Worm (Caenorhabditis elegans) whole organism, L1 larva: Measurements from ENCODE around the gene C03E10.1.

Experiments used
- elt-3 ChIP-seq, 6 experiments: fragments of 150-350 bp in 1 of 6; sonication (generic microtip); optimal IDR thresholded peaks; 2 replicates each; lab custom pipeline; 2017 to 2018; ENCODE audit warnings: missing biosample characterization in 6 of 6, missing genetic modification characterization in 6 of 6, inconsistent platforms in 1 of 6
- lin-13 ChIP-seq: fragments of 150-350 bp; optimal IDR thresholded peaks from 2 replicates; lab custom pipeline; 2014; ENCODE audit warnings: missing biosample characterization, missing genetic modification reagents, missing genetic modification characterization
- mep-1 ChIP-seq: fragments of 150-350 bp; optimal IDR thresholded peaks from 2 replicates; lab custom pipeline; 2014; ENCODE audit warnings: missing biosample characterization, missing genetic modification characterization
- nhr-20 ChIP-seq: sonication (generic microtip); optimal IDR thresholded peaks from 2 replicates; lab custom pipeline; 2016; ENCODE audit warnings: mild to moderate bottlenecking, missing genetic modification characterization, missing compliant biosample characterization
- nhr-47 ChIP-seq: sonication (generic microtip); optimal IDR thresholded peaks from 2 replicates; lab custom pipeline; 2016; ENCODE audit warnings: mild to moderate bottlenecking, missing genetic modification characterization, moderate library complexity, missing compliant biosample characterization
- nhr-77 ChIP-seq: fragments of 150-350 bp; optimal IDR thresholded peaks from 2 replicates; lab custom pipeline; 2014; ENCODE audit warnings: missing biosample characterization, missing genetic modification characterization
- zag-1 ChIP-seq: fragments of 150-350 bp; optimal IDR thresholded peaks from 2 replicates; lab custom pipeline; 2014; ENCODE audit warnings: missing biosample characterization, missing genetic modification characterization

DNA sequence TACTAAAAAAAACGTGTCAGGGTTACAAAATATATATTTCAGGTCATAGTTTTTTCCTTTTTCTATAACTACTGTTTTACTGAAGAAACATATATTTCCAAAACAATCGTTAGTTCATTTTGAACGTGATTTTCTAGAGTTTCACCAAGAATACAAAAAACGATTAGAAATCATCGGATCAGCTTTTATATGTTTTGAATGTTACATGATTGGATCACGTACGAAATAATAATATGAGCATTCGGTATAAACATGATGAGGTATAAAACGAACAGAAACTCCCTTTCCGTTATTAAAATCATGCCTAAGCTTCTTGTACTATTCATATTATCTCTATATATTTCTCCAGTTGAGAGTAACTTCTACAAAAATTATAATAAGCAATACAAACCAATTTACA lies 18.1 kb upstream of the C03E10.1 start, which contains the start of gene clec-223:
- TF ChIP-seq nhr-77 (tag; lab: Kevin White, UChicago) = no peak
- TF ChIP-seq mep-1 (tag; lab: Kevin White, UChicago) = no peak
- TF ChIP-seq elt-3 (tag; optimal IDR thresholded peaks at IDR 0.05; lab: Kevin White, UChicago) = no peak
- TF ChIP-seq zag-1 (tag; lab: Kevin White, UChicago) = no peak
- no peak for TF ChIP-seq nhr-20
- TF ChIP-seq nhr-47 (tag; lab: Kevin White, UChicago) = no peak
- no peak for TF ChIP-seq lin-13 (GFP tag; lab: Kevin White, UChicago)
